Fruit fly (Drosophila melanogaster) whole organism, pupa: ENCODE measurements around the gene Rad9.

ENCODE experiments used
- CG10348 ChIP-seq: fragments of 200-800 bp; sonication (Bioruptor generic); IDR thresholded peaks from 2 replicates; pipeline ENCODE4 v1.3.6; 2022; ENCODE audit warnings: missing biosample characterization, missing genetic modification characterization
- CG12605 ChIP-seq: fragments of 200-800 bp; sonication (Bioruptor generic); IDR thresholded peaks from 2 replicates; pipeline ENCODE4 v1.3.6; 2022; ENCODE audit warnings: missing biosample characterization, missing genetic modification characterization
- CG13204 ChIP-seq: fragments of 200-800 bp; sonication (Bioruptor generic); optimal IDR thresholded peaks from 2 replicates; lab custom pipeline; 2018; ENCODE audit warnings: missing biosample characterization, mild to moderate bottlenecking, missing genetic modification characterization, moderate library complexity
- CG14655 ChIP-seq: fragments of 200-800 bp; sonication (Bioruptor generic); optimal IDR thresholded peaks from 3 replicates; lab custom pipeline; 2017; ENCODE audit warnings: mild to moderate bottlenecking, missing biosample characterization, missing genetic modification reagents, missing genetic modification characterization
- CG15710 ChIP-seq: fragments of 200-800 bp; sonication (Bioruptor generic); optimal IDR thresholded peaks from 2 replicates; lab custom pipeline; 2018; ENCODE audit warnings: missing biosample characterization, mild to moderate bottlenecking, missing genetic modification characterization, moderate library complexity
- CG17806 ChIP-seq: fragments of 200-800 bp; sonication (Bioruptor generic); optimal IDR thresholded peaks from 2 replicates; lab custom pipeline; 2018; ENCODE audit warnings: missing biosample characterization, mild to moderate bottlenecking, missing genetic modification characterization, moderate library complexity
- CG32121 ChIP-seq: fragments of 200-800 bp; sonication (Bioruptor generic); IDR thresholded peaks from 2 replicates; pipeline ENCODE4 v1.3.6; 2022; ENCODE audit warnings: missing biosample characterization, missing genetic modification characterization
- CG34367 ChIP-seq: fragments of 200-800 bp; sonication (Bioruptor generic); optimal IDR thresholded peaks from 2 replicates; lab custom pipeline; 2018; ENCODE audit warnings: missing biosample characterization, mild to moderate bottlenecking, missing genetic modification characterization
- CG4496 ChIP-seq: fragments of 200-800 bp; sonication (Bioruptor generic); IDR thresholded peaks from 3 replicates; pipeline ENCODE4 v1.3.6; 2022; ENCODE audit warnings: missing biosample characterization, missing genetic modification characterization
- CG8159 ChIP-seq: fragments of 200-800 bp; sonication (Bioruptor generic); optimal IDR thresholded peaks from 3 replicates; lab custom pipeline; 2018; ENCODE audit warnings: missing biosample characterization, mild to moderate bottlenecking, missing genetic modification characterization, moderate library complexity
- CG8301 ChIP-seq: fragments of 200-800 bp; sonication (Bioruptor generic); optimal IDR thresholded peaks from 2 replicates; lab custom pipeline; 2018; ENCODE audit warnings: missing biosample characterization, mild to moderate bottlenecking, missing genetic modification characterization
- CG9948 ChIP-seq: fragments of 200-800 bp; sonication (Bioruptor generic); optimal IDR thresholded peaks from 2 replicates; lab custom pipeline; 2018; ENCODE audit warnings: missing biosample characterization, mild to moderate bottlenecking, missing genetic modification characterization, moderate library complexity
- D1 ChIP-seq: fragments of 200-800 bp; sonication (Bioruptor generic); optimal IDR thresholded peaks from 2 replicates; lab custom pipeline; 2018; ENCODE audit warnings: missing biosample characterization, mild to moderate bottlenecking, missing genetic modification characterization, moderate library complexity
- EcR ChIP-seq: fragments of 200-800 bp; sonication (Bioruptor generic); optimal IDR thresholded peaks from 3 replicates; lab custom pipeline; 2019; ENCODE audit warnings: missing biosample characterization, missing genetic modification characterization, mild to moderate bottlenecking, moderate library complexity, missing genetic modification reagents
- Ets98B ChIP-seq: fragments of 200-800 bp; sonication (Bioruptor generic); IDR thresholded peaks from 2 replicates; pipeline ENCODE4 v1.3.6; 2022; ENCODE audit warnings: missing biosample characterization, missing genetic modification characterization
- Pif1A ChIP-seq: fragments of 200-800 bp; sonication (Bioruptor generic); optimal IDR thresholded peaks from 3 replicates; lab custom pipeline; 2016; ENCODE audit warnings: missing biosample characterization, missing genetic modification characterization
- Pif1B ChIP-seq: fragments of 200-800 bp; sonication (Bioruptor generic); optimal IDR thresholded peaks from 3 replicates; lab custom pipeline; 2016; ENCODE audit warnings: missing biosample characterization, missing genetic modification characterization
- Snoo ChIP-seq: fragments of 200-800 bp; sonication (Bioruptor generic); optimal IDR thresholded peaks from 3 replicates; lab custom pipeline; 2017; ENCODE audit warnings: missing biosample characterization, mild to moderate bottlenecking, missing genetic modification characterization, inconsistent platforms
- fd96Ca ChIP-seq: fragments of 200-800 bp; sonication (Bioruptor generic); IDR thresholded peaks from 3 replicates; pipeline ENCODE4 v1.3.6; 2022; ENCODE audit warnings: missing biosample characterization, missing genetic modification characterization
- gl ChIP-seq: fragments of 200-800 bp; sonication (Bioruptor generic); optimal IDR thresholded peaks from 2 replicates; lab custom pipeline; 2018; ENCODE audit warnings: missing biosample characterization, mild to moderate bottlenecking, missing genetic modification characterization
- rn ChIP-seq: fragments of 200-800 bp; sonication (Bioruptor generic); IDR thresholded peaks from 2 replicates; pipeline ENCODE4 v1.3.6; 2022; ENCODE audit warnings: missing biosample characterization, missing genetic modification characterization

Rad9 gene

dm6 chr3L:18872440-18872839 is at the start of gene Rad9, which contains the start of gene Uggt:
TSS of gene Rad9 (minus strand) at chr3L:18872553.
TSS of gene Uggt (plus strand) at chr3L:18872747.
- TF ChIP-seq CG17806 (tag; lab: Kevin White, UChicago) (no peak), CG8159 (no peak), CG8301 (no peak), CG32121 (GFP tag; lab: Robert Waterston, UW) (no peak), CG34367 (tag; lab: Kevin White, UChicago) (no peak), Ets98B (GFP tag; lab: Robert Waterston, UW) (no peak), EcR (no peak), D1 (tag; lab: Kevin White, UChicago) (no peak), CG14655 (GFP tag; lab: Kevin White, UChicago) (no peak), Snoo (tag; lab: Kevin White, UChicago) (no peak)

dm6 chr3L:18922086-18922485 is 49.7 kb upstream of the Rad9 start, which contains the start of gene CG3819:
TSS of gene CG3819 (minus strand) at chr3L:18922108.
- TF ChIP-seq CG9948 (tag; lab: Kevin White, UChicago) (no peak), fd96Ca (GFP tag; lab: Robert Waterston, UW) (no peak), CG8159 (no peak), EcR (no peak), Snoo (tag; lab: Kevin White, UChicago) (no peak), CG15710 (no peak), CG14655 (GFP tag; lab: Kevin White, UChicago) (no peak), CG10348 (GFP tag; lab: Robert Waterston, UW) (no peak), gl (tag; lab: Kevin White, UChicago) (no peak)

- no peak for TF ChIP-seq fd96Ca (GFP tag; lab: Robert Waterston, UW)
- TF ChIP-seq Ets98B (GFP tag; lab: Robert Waterston, UW) = no peak
- no peak for TF ChIP-seq EcR
- TF ChIP-seq CG14655 (GFP tag; lab: Kevin White, UChicago) = no peak
- no peak for TF ChIP-seq D1 (tag; lab: Kevin White, UChicago)
- TF ChIP-seq Pif1A (GFP tag; lab: Kevin White, UChicago) = no peak
- TF ChIP-seq CG4496 (GFP tag; lab: Robert Waterston, UW) = no peak
- no peak for TF ChIP-seq Snoo (tag; lab: Kevin White, UChicago)
- TF ChIP-seq CG13204 = no peak
- no peak for TF ChIP-seq rn (GFP tag; lab: Robert Waterston, UW)
- no peak for TF ChIP-seq CG8301
- TF ChIP-seq CG17806 (tag; lab: Kevin White, UChicago) = no peak
- no peak for TF ChIP-seq CG15710
- TF ChIP-seq CG8159 = no peak
- TF ChIP-seq CG34367 (tag; lab: Kevin White, UChicago) = no peak
- no peak for TF ChIP-seq CG12605 (GFP tag; lab: Robert Waterston, UW)
Observed at dm6 chr3L:18920219-18920618, 47.9 kb upstream of the Rad9 start, which contains the start of gene CG18223. TSS of gene CG18223 (minus strand) at chr3L:18920319.

- TF ChIP-seq CG17806 (tag; lab: Kevin White, UChicago) (no peak), rn (GFP tag; lab: Robert Waterston, UW) (no peak), gl (tag; lab: Kevin White, UChicago) (no peak), CG34367 (tag; lab: Kevin White, UChicago) (no peak), D1 (tag; lab: Kevin White, UChicago) (no peak), Ets98B (GFP tag; lab: Robert Waterston, UW) (no peak), EcR (no peak)
Observed at dm6 chr3L:18917281-18917680, 44.9 kb upstream of the Rad9 start, which contains the start of gene CG6839. TSS of gene CG6839 (plus strand) at chr3L:18917581.

dm6 chr3L:18916466-18916865 is 44.1 kb upstream of the Rad9 start:
- TF ChIP-seq CG17806 (tag; lab: Kevin White, UChicago) = no peak
- TF ChIP-seq D1 (tag; lab: Kevin White, UChicago) = no peak
- no peak for TF ChIP-seq CG15710
- TF ChIP-seq gl (tag; lab: Kevin White, UChicago) = no peak
- TF ChIP-seq Pif1B (GFP tag; lab: Kevin White, UChicago) = no peak
- TF ChIP-seq CG12605 (GFP tag; lab: Robert Waterston, UW) = no peak
- no peak for TF ChIP-seq rn (GFP tag; lab: Robert Waterston, UW)
- no peak for TF ChIP-seq CG32121 (GFP tag; lab: Robert Waterston, UW)
- TF ChIP-seq fd96Ca (GFP tag; lab: Robert Waterston, UW) = no peak
- TF ChIP-seq CG13204 = no peak
- no peak for TF ChIP-seq Snoo (tag; lab: Kevin White, UChicago)
- no peak for TF ChIP-seq Ets98B (GFP tag; lab: Robert Waterston, UW)
- TF ChIP-seq Pif1A (GFP tag; lab: Kevin White, UChicago) = no peak
- TF ChIP-seq EcR = no peak
- TF ChIP-seq CG4496 (GFP tag; lab: Robert Waterston, UW) = no peak
- TF ChIP-seq CG14655 (GFP tag; lab: Kevin White, UChicago) = no peak
- no peak for TF ChIP-seq CG9948 (tag; lab: Kevin White, UChicago)

dm6 chr3L:18914100-18914683 is 41.8 kb upstream of the Rad9 start, which contains the start of gene COX6AL2:
TSS of gene COX6AL2 (minus strand) at chr3L:18914150.
- no peak for TF ChIP-seq rn (GFP tag; lab: Robert Waterston, UW)
